Worm (Caenorhabditis elegans) whole organism, L4 larva: ENCODE results near the gene B0280.2.

Experiments used
- F37D6.2 ChIP-seq: sonication (generic microtip); optimal IDR thresholded peaks from 2 replicates; lab custom pipeline; 2016; ENCODE audit warnings: mild to moderate bottlenecking, missing genetic modification characterization, missing compliant biosample characterization
- F44E2.7 ChIP-seq: fragments of 200-800 bp; sonication (Bioruptor generic); IDR thresholded peaks from 2 replicates; pipeline ENCODE4 v2.1.2; 2022; ENCODE audit warnings: missing genetic modification characterization, missing compliant biosample characterization
- F49E8.2 ChIP-seq: sonication (generic microtip); optimal IDR thresholded peaks from 2 replicates; lab custom pipeline; 2016; ENCODE audit warnings: missing compliant biosample characterization, mild to moderate bottlenecking, missing genetic modification characterization, borderline replicate concordance
- T20F7.1 ChIP-seq: fragments of 200-800 bp; sonication (Bioruptor generic); optimal IDR thresholded peaks from 2 replicates; lab custom pipeline; 2018; ENCODE audit warnings: mild to moderate bottlenecking, missing genetic modification characterization, missing compliant biosample characterization
- Y105C5A.15 ChIP-seq: fragments of 200-800 bp; sonication (Bioruptor generic); IDR thresholded peaks from 2 replicates; pipeline ENCODE4 v1.3.6; 2022; ENCODE audit warnings: missing genetic modification characterization, missing compliant biosample characterization
- Y48G9A.11 ChIP-seq: fragments of 200-800 bp; sonication (Bioruptor generic); IDR thresholded peaks from 2 replicates; pipeline ENCODE4 v1.3.6; 2022; ENCODE audit warnings: missing genetic modification reagents, missing genetic modification characterization, missing compliant biosample characterization
- ZK337.2 ChIP-seq: fragments of 200-800 bp; sonication (Bioruptor generic); IDR thresholded peaks from 2 replicates; pipeline ENCODE4 v1.3.6; 2022; ENCODE audit warnings: missing genetic modification reagents, missing genetic modification characterization, missing compliant biosample characterization
- ZK546.5 ChIP-seq, 2 experiments: sonication (generic microtip); optimal IDR thresholded peaks; 2 replicates each; lab custom pipeline; 2017; ENCODE audit warnings: missing biosample characterization in 2 of 2, missing genetic modification characterization in 2 of 2
- ama-1 ChIP-seq: fragments of 150-350 bp; optimal IDR thresholded peaks from 2 replicates; lab custom pipeline; 2014; ENCODE audit warnings: inconsistent platforms, mixed read lengths
- attf-4 ChIP-seq: sonication (generic microtip); optimal IDR thresholded peaks from 3 replicates; lab custom pipeline; 2017; ENCODE audit warnings: missing biosample characterization, missing genetic modification characterization
- ceh-20 ChIP-seq: fragments of 200-800 bp; sonication (Bioruptor generic); IDR thresholded peaks from 2 replicates; pipeline ENCODE4 v1.3.6; 2022; ENCODE audit warnings: missing genetic modification reagents, missing genetic modification characterization, missing compliant biosample characterization
- ceh-32 ChIP-seq: sonication (generic microtip); optimal IDR thresholded peaks from 2 replicates; lab custom pipeline; 2016; ENCODE audit warnings: mild to moderate bottlenecking, missing genetic modification characterization, missing compliant biosample characterization; ENCODE audit not compliant: poor library complexity
- ceh-44 ChIP-seq: fragments of 200-800 bp; sonication (Bioruptor generic); IDR thresholded peaks from 2 replicates; pipeline ENCODE4 v1.3.6; 2022; ENCODE audit warnings: missing genetic modification reagents, missing genetic modification characterization, missing compliant biosample characterization
- ces-1 ChIP-seq: fragments of 150-350 bp; sonication (generic microtip); optimal IDR thresholded peaks from 4 replicates; lab custom pipeline; 2014; ENCODE audit warnings: missing biosample characterization, missing genetic modification reagents, missing genetic modification characterization
- ctbp-1 ChIP-seq: fragments of 200-800 bp; sonication (Bioruptor generic); IDR thresholded peaks from 2 replicates; pipeline ENCODE4 v1.3.6; 2022; ENCODE audit warnings: missing genetic modification reagents, missing genetic modification characterization, missing compliant biosample characterization
- daf-16 ChIP-seq, 3 experiments: sonication (generic microtip); optimal IDR thresholded peaks; 2 replicates each; lab custom pipeline; 2016 to 2017; ENCODE audit warnings: missing genetic modification characterization in 3 of 3, missing genetic modification reagents in 3 of 3, mild to moderate bottlenecking in 2 of 3, missing compliant biosample characterization in 2 of 3, missing biosample characterization in 1 of 3, moderate library complexity in 1 of 3
- daf-19 ChIP-seq: fragments of 200-800 bp; sonication (Bioruptor generic); conservative IDR thresholded peaks from 2 replicates; pipeline ENCODE4 v1.3.6; 2022; ENCODE audit warnings: missing genetic modification characterization, missing compliant biosample characterization
- daf-8 ChIP-seq: fragments of 200-800 bp; sonication (Bioruptor generic); IDR thresholded peaks from 2 replicates; pipeline ENCODE4 v1.3.6; 2022; ENCODE audit warnings: missing genetic modification characterization, missing compliant biosample characterization
- dmd-9 ChIP-seq: fragments of 200-800 bp; sonication (Bioruptor generic); IDR thresholded peaks from 2 replicates; pipeline ENCODE4 v1.3.6; 2022; ENCODE audit warnings: missing genetic modification reagents, missing genetic modification characterization, missing compliant biosample characterization
- egl-27 ChIP-seq: sonication (generic microtip); optimal IDR thresholded peaks from 3 replicates; lab custom pipeline; 2017; ENCODE audit warnings: missing biosample characterization, missing genetic modification reagents, missing genetic modification characterization
- fos-1 ChIP-seq: fragments of 150-350 bp; optimal IDR thresholded peaks from 2 replicates; lab custom pipeline; 2014; ENCODE audit warnings: missing biosample characterization, missing genetic modification characterization
- gei-8 ChIP-seq: fragments of 200-800 bp; sonication (Bioruptor generic); optimal IDR thresholded peaks from 2 replicates; lab custom pipeline; 2018; ENCODE audit warnings: mild to moderate bottlenecking, missing genetic modification characterization, missing compliant biosample characterization
- hlh-11 ChIP-seq: fragments of 200-800 bp; sonication (Bioruptor generic); optimal IDR thresholded peaks from 2 replicates; lab custom pipeline; 2018; ENCODE audit warnings: mild to moderate bottlenecking, missing genetic modification characterization, missing compliant biosample characterization
- jun-1 ChIP-seq: fragments of 150-350 bp; optimal IDR thresholded peaks from 2 replicates; lab custom pipeline; 2014; ENCODE audit warnings: missing biosample characterization, missing genetic modification reagents, missing genetic modification characterization
- lim-7 ChIP-seq: fragments of 200-800 bp; sonication (Bioruptor generic); IDR thresholded peaks from 2 replicates; pipeline ENCODE4 v1.3.6; 2022; ENCODE audit warnings: missing genetic modification characterization, missing compliant biosample characterization
- lin-15B ChIP-seq: fragments of 150-350 bp; sonication (generic microtip); optimal IDR thresholded peaks from 3 replicates; lab custom pipeline; 2014; ENCODE audit warnings: missing biosample characterization, missing genetic modification characterization
- lin-29 ChIP-seq: fragments of 200-800 bp; sonication (Bioruptor generic); IDR thresholded peaks from 2 replicates; pipeline ENCODE4 v1.3.6; 2022; ENCODE audit warnings: missing genetic modification reagents, missing genetic modification characterization, missing compliant biosample characterization
- mxl-2 ChIP-seq: fragments of 200-800 bp; sonication (Bioruptor generic); conservative IDR thresholded peaks from 2 replicates; pipeline ENCODE4 v1.3.6; 2022; ENCODE audit warnings: missing genetic modification reagents, missing genetic modification characterization, missing compliant biosample characterization
- nhr-102 ChIP-seq: sonication (generic microtip); optimal IDR thresholded peaks from 2 replicates; lab custom pipeline; 2016; ENCODE audit warnings: mild to moderate bottlenecking, missing genetic modification characterization, moderate library complexity, missing compliant biosample characterization
- nhr-11 ChIP-seq: fragments of 150-350 bp; optimal IDR thresholded peaks from 2 replicates; lab custom pipeline; 2014; ENCODE audit warnings: missing biosample characterization, missing genetic modification characterization
- nhr-111 ChIP-seq: fragments of 200-800 bp; sonication (Bioruptor generic); optimal IDR thresholded peaks from 2 replicates; lab custom pipeline; 2018; ENCODE audit warnings: mild to moderate bottlenecking, missing genetic modification characterization, missing compliant biosample characterization
- nhr-237 ChIP-seq: sonication (generic microtip); optimal IDR thresholded peaks from 2 replicates; lab custom pipeline; 2017; ENCODE audit warnings: missing biosample characterization, missing genetic modification characterization
- nhr-28 ChIP-seq: fragments of 150-350 bp; optimal IDR thresholded peaks from 2 replicates; lab custom pipeline; 2014; ENCODE audit warnings: missing biosample characterization, missing genetic modification characterization
- nhr-48 ChIP-seq: sonication (generic microtip); optimal IDR thresholded peaks from 2 replicates; lab custom pipeline; 2016; ENCODE audit warnings: mild to moderate bottlenecking, missing genetic modification characterization, missing compliant biosample characterization
- nhr-76 ChIP-seq: fragments of 150-350 bp; optimal IDR thresholded peaks from 2 replicates; lab custom pipeline; 2014; ENCODE audit warnings: missing biosample characterization, missing genetic modification characterization
- pha-4 ChIP-seq, 2 experiments: fragments of 150-350 bp in 1 of 2; fragments of 200-800 bp in 1 of 2; sonication (Bioruptor generic) in 1 of 2; IDR thresholded peaks in 1 of 2; optimal IDR thresholded peaks in 1 of 2; 2 replicates each; pipeline versions ENCODE4 v1.3.6 to Lab custom; 2014 to 2022; ENCODE audit warnings: missing genetic modification characterization in 2 of 2, missing genetic modification reagents in 2 of 2, missing biosample characterization in 1 of 2, missing compliant biosample characterization in 1 of 2
- pqm-1 ChIP-seq: sonication (generic microtip); optimal IDR thresholded peaks from 2 replicates; lab custom pipeline; 2017; ENCODE audit warnings: missing biosample characterization, missing genetic modification characterization
- rbr-2 ChIP-seq: sonication (generic microtip); optimal IDR thresholded peaks from 2 replicates; lab custom pipeline; 2016; ENCODE audit warnings: missing genotype, missing genetic modification characterization, missing compliant biosample characterization
- saeg-2 ChIP-seq: fragments of 200-800 bp; sonication (Bioruptor generic); IDR thresholded peaks from 2 replicates; pipeline ENCODE4 v1.3.6; 2022; ENCODE audit warnings: missing genetic modification reagents, missing genetic modification characterization, missing compliant biosample characterization
- sdz-12 ChIP-seq: fragments of 200-800 bp; sonication (Bioruptor generic); optimal IDR thresholded peaks from 2 replicates; lab custom pipeline; 2018; ENCODE audit warnings: mild to moderate bottlenecking, missing genetic modification characterization, missing compliant biosample characterization
- set-16 ChIP-seq: fragments of 200-800 bp; sonication (Bioruptor generic); IDR thresholded peaks from 2 replicates; pipeline ENCODE4 v1.3.6; 2022; ENCODE audit warnings: missing genetic modification reagents, missing genetic modification characterization, missing compliant biosample characterization
- skn-1 ChIP-seq: fragments of 150-350 bp; optimal IDR thresholded peaks from 2 replicates; lab custom pipeline; 2014; ENCODE audit warnings: missing biosample characterization, missing genetic modification characterization
- snpc-1.2 ChIP-seq: fragments of 200-800 bp; sonication (Bioruptor generic); IDR thresholded peaks from 2 replicates; pipeline ENCODE4 v1.3.6; 2022; ENCODE audit warnings: missing genetic modification reagents, missing genetic modification characterization, missing compliant biosample characterization
- snpc-4 ChIP-seq: fragments of 150-350 bp; optimal IDR thresholded peaks from 2 replicates; lab custom pipeline; 2014; ENCODE audit warnings: missing biosample characterization, missing genetic modification characterization
- spr-1 ChIP-seq: sonication (generic microtip); optimal IDR thresholded peaks from 2 replicates; lab custom pipeline; 2016; ENCODE audit warnings: mild to moderate bottlenecking, missing genetic modification characterization, missing compliant biosample characterization
- tra-1 ChIP-seq: fragments of 200-800 bp; sonication (Bioruptor generic); IDR thresholded peaks from 2 replicates; pipeline ENCODE4 v1.3.6; 2022; ENCODE audit warnings: missing genetic modification reagents, missing genetic modification characterization, missing compliant biosample characterization
- unc-130 ChIP-seq: sonication (generic microtip); optimal IDR thresholded peaks from 2 replicates; lab custom pipeline; 2016; ENCODE audit warnings: missing genetic modification reagents, missing genetic modification characterization, missing compliant biosample characterization
- unc-39 ChIP-seq: sonication (generic microtip); optimal IDR thresholded peaks from 2 replicates; lab custom pipeline; 2017; ENCODE audit warnings: missing biosample characterization, missing genetic modification characterization
- unc-62 ChIP-seq, 3 experiments: fragments of 150-350 bp in 1 of 3; sonication (generic microtip); optimal IDR thresholded peaks in 2 of 3; peaks in 1 of 3; 1 replicate in 1 of 3; 2 replicates in 2 of 3; lab custom pipeline; 2014 to 2017; ENCODE audit warnings: missing biosample characterization in 3 of 3, missing genetic modification characterization in 3 of 3, missing genetic modification reagents in 3 of 3, missing genotype in 1 of 3
- zip-11 ChIP-seq: fragments of 200-800 bp; sonication (Bioruptor generic); IDR thresholded peaks from 2 replicates; pipeline ENCODE4 v1.3.6; 2022; ENCODE audit warnings: missing genetic modification characterization, missing compliant biosample characterization

Gene B0280.2

DNA sequence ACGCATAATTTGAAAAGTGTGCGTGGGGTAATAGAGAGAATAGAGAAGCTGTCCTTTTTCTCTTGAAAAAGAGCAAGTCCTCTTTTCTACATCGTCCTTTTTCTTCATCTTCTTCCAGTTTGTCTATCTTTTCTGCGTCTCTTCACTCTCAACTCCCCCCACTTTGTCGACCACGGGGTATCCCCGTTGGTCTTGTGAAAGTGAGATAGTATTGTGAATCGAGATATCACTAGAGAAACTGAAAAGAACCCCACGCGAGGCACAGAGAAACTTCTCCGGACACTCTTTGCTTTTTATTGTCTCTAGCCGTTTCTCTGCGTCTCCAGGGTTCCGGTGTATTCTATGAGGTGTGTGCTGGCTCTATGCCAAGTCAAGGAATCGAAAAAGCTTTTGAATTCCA, 31.2 kb downstream of the B0280.2 start (continued):
- TF ChIP-seq T20F7.1 (GFP tag; lab: Kevin White, UChicago) (peak; percentile 77), Y105C5A.15 (GFP tag; lab: Robert Waterston, UW) (no peak), attf-4 (no peak), hlh-11 (peak; percentile 97), sdz-12 (GFP tag; lab: Kevin White, UChicago) (no peak), nhr-237 (peak; percentile 2), snpc-4 (tag; lab: Kevin White, UChicago) (no peak), nhr-76 (tag; lab: Kevin White, UChicago) (peak; percentile 54), rbr-2 (tag; lab: Kevin White, UChicago) (peak; percentile 92), pha-4 (GFP tag; IDR thresholded peaks at IDR 0.05; lab: Robert Waterston, UW) (peak; percentile 78), pha-4 (tag; optimal IDR thresholded peaks at IDR 0.05; lab: Kevin White, UChicago) (peak; percentile 96), lim-7 (GFP tag; lab: Robert Waterston, UW) (no peak), ama-1 (lab: Kevin White, UChicago) (peak; percentile 90), nhr-28 (peak; percentile 92), tra-1 (peak; percentile 63), F37D6.2 (tag; lab: Kevin White, UChicago) (peak; percentile 80), unc-39 (tag; lab: Kevin White, UChicago) (no peak), ces-1 (GFP tag; lab: Kevin White, UChicago) (peak; percentile 13), zip-11 (no peak), F44E2.7 (GFP tag; lab: Robert Waterston, UW) (no peak), nhr-102 (tag; lab: Kevin White, UChicago) (peak; percentile 82), ceh-44 (GFP tag; lab: Robert Waterston, UW) (no peak), set-16 (GFP tag; lab: Robert Waterston, UW) (peak; percentile 67), nhr-11 (tag; lab: Kevin White, UChicago) (peak; percentile 81), dmd-9 (GFP tag; lab: Robert Waterston, UW) (peak; percentile 64; the same call in 1 of the 2 replicates), daf-16 (GFP tag; optimal IDR thresholded peaks at IDR 0.05; lab: Kevin White, UChicago) (peak; percentile 52 to 75), daf-16 (tag; optimal IDR thresholded peaks at IDR 0.05; lab: Kevin White, UChicago) (peak; percentile 82), ctbp-1 (GFP tag; lab: Robert Waterston, UW) (peak; percentile 97), snpc-1.2 (GFP tag; lab: Robert Waterston, UW) (no peak), nhr-48 (tag; lab: Kevin White, UChicago) (peak; percentile 93), unc-130 (GFP tag; lab: Kevin White, UChicago) (no peak), skn-1 (tag; lab: Kevin White, UChicago) (no peak), pqm-1 (tag; lab: Kevin White, UChicago) (peak; percentile 39), spr-1 (tag; lab: Kevin White, UChicago) (peak; percentile 77), F49E8.2 (tag; lab: Kevin White, UChicago) (no peak), saeg-2 (GFP tag; lab: Robert Waterston, UW) (peak; percentile 83), ZK337.2 (no peak), daf-19 (no peak), Y48G9A.11 (GFP tag; lab: Robert Waterston, UW) (no peak), egl-27 (tag; lab: Kevin White, UChicago) (no peak), lin-29 (GFP tag; lab: Robert Waterston, UW) (0 out of 2 replicates have a peak, but pooled peaks have one; percentile 18), nhr-111 (GFP tag; lab: Kevin White, UChicago) (no peak), ceh-20 (GFP tag; lab: Robert Waterston, UW) (peak; percentile 86), jun-1 (peak; percentile 82), unc-62 (GFP tag; optimal IDR thresholded peaks at IDR 0.05 in 1 of 2; lab: Kevin White, UChicago) (peak in 1 of 2 experiments; percentile 96), unc-62 (tag; optimal IDR thresholded peaks at IDR 0.05; lab: Kevin White, UChicago) (no peak), ZK546.5 (tag; optimal IDR thresholded peaks at IDR 0.05; lab: Kevin White, UChicago) (no peak), lin-15B (no peak), ceh-32 (peak; percentile 43), fos-1 (tag; lab: Kevin White, UChicago) (peak; percentile 57), mxl-2 (GFP tag; lab: Robert Waterston, UW) (no peak), gei-8 (GFP tag; lab: Kevin White, UChicago) (peak; percentile 85), daf-8 (GFP tag; lab: Robert Waterston, UW) (no peak)
